Worm (Caenorhabditis elegans) whole organism, L4 larva: ENCODE data around the gene gstk-1.

ENCODE experiments used
- D1046.2 ChIP-seq: fragments of 200-800 bp; sonication (Bioruptor generic); IDR thresholded peaks from 2 replicates; pipeline ENCODE4 v1.3.6; 2022; ENCODE audit warnings: missing genetic modification characterization, missing compliant biosample characterization
- F37D6.2 ChIP-seq: sonication (generic microtip); optimal IDR thresholded peaks from 2 replicates; lab custom pipeline; 2016; ENCODE audit warnings: mild to moderate bottlenecking, missing genetic modification characterization, missing compliant biosample characterization
- Y105C5A.15 ChIP-seq: fragments of 200-800 bp; sonication (Bioruptor generic); IDR thresholded peaks from 2 replicates; pipeline ENCODE4 v1.3.6; 2022; ENCODE audit warnings: missing genetic modification characterization, missing compliant biosample characterization
- Y48G9A.11 ChIP-seq: fragments of 200-800 bp; sonication (Bioruptor generic); IDR thresholded peaks from 2 replicates; pipeline ENCODE4 v1.3.6; 2022; ENCODE audit warnings: missing genetic modification reagents, missing genetic modification characterization, missing compliant biosample characterization
- Y75B8A.6 ChIP-seq: fragments of 200-800 bp; sonication (Bioruptor generic); IDR thresholded peaks from 2 replicates; pipeline ENCODE4 v1.3.6; 2022; ENCODE audit warnings: missing genetic modification reagents, missing genetic modification characterization, missing compliant biosample characterization
- aha-1 ChIP-seq: fragments of 150-350 bp; peaks from one replicate; lab custom pipeline; 2014; ENCODE audit warnings: missing biosample characterization, missing genetic modification characterization
- aly-2 ChIP-seq: sonication (generic microtip); optimal IDR thresholded peaks from 2 replicates; lab custom pipeline; 2018; ENCODE audit warnings: missing biosample characterization, missing genetic modification characterization
- ceh-62 ChIP-seq: sonication (generic microtip); optimal IDR thresholded peaks from 2 replicates; lab custom pipeline; 2017; ENCODE audit warnings: missing biosample characterization, missing genetic modification characterization
- ceh-82 ChIP-seq: sonication (generic microtip); optimal IDR thresholded peaks from 2 replicates; lab custom pipeline; 2017; ENCODE audit warnings: missing biosample characterization, missing genetic modification characterization
- daf-12 ChIP-seq: fragments of 150-350 bp; optimal IDR thresholded peaks from 2 replicates; lab custom pipeline; 2014; ENCODE audit warnings: missing biosample characterization, missing genetic modification reagents, missing genetic modification characterization
- daf-8 ChIP-seq: fragments of 200-800 bp; sonication (Bioruptor generic); IDR thresholded peaks from 2 replicates; pipeline ENCODE4 v1.3.6; 2022; ENCODE audit warnings: missing genetic modification characterization, missing compliant biosample characterization
- dmd-6 ChIP-seq: fragments of 200-800 bp; sonication (Bioruptor generic); IDR thresholded peaks from 2 replicates; pipeline ENCODE4 v1.3.6; 2022; ENCODE audit warnings: missing genetic modification reagents, missing genetic modification characterization, missing compliant biosample characterization
- dmd-8 ChIP-seq: fragments of 200-800 bp; sonication (Bioruptor generic); IDR thresholded peaks from 2 replicates; pipeline ENCODE4 v1.3.6; 2022; ENCODE audit warnings: missing genetic modification characterization, missing compliant biosample characterization
- dmd-9 ChIP-seq: fragments of 200-800 bp; sonication (Bioruptor generic); IDR thresholded peaks from 2 replicates; pipeline ENCODE4 v1.3.6; 2022; ENCODE audit warnings: missing genetic modification reagents, missing genetic modification characterization, missing compliant biosample characterization
- dpl-1 ChIP-seq: fragments of 150-350 bp; optimal IDR thresholded peaks from 2 replicates; lab custom pipeline; 2014; ENCODE audit warnings: missing biosample characterization, missing genetic modification reagents, missing genetic modification characterization
- duxl-1 ChIP-seq: sonication (generic microtip); optimal IDR thresholded peaks from 2 replicates; lab custom pipeline; 2016; ENCODE audit warnings: mild to moderate bottlenecking, missing genetic modification characterization, moderate library complexity, missing compliant biosample characterization; ENCODE audit not compliant: poor library complexity
- egl-43 ChIP-seq: fragments of 200-800 bp; sonication (Bioruptor generic); IDR thresholded peaks from 2 replicates; pipeline ENCODE4 v1.3.6; 2022; ENCODE audit warnings: missing genetic modification reagents, missing genetic modification characterization, missing compliant biosample characterization
- fkh-10 ChIP-seq: fragments of 150-350 bp; optimal IDR thresholded peaks from 2 replicates; lab custom pipeline; 2014; ENCODE audit warnings: missing biosample characterization, missing genetic modification reagents, missing genetic modification characterization
- fos-1 ChIP-seq: fragments of 150-350 bp; optimal IDR thresholded peaks from 2 replicates; lab custom pipeline; 2014; ENCODE audit warnings: missing biosample characterization, missing genetic modification characterization
- jun-1 ChIP-seq: fragments of 150-350 bp; optimal IDR thresholded peaks from 2 replicates; lab custom pipeline; 2014; ENCODE audit warnings: missing biosample characterization, missing genetic modification reagents, missing genetic modification characterization
- lin-1 ChIP-seq: fragments of 200-800 bp; sonication (Bioruptor generic); IDR thresholded peaks from 2 replicates; pipeline ENCODE4 v1.3.6; 2022; ENCODE audit warnings: missing genetic modification reagents, missing genetic modification characterization, missing compliant biosample characterization
- lin-38 ChIP-seq: fragments of 200-800 bp; sonication (Bioruptor generic); IDR thresholded peaks from 2 replicates; pipeline ENCODE4 v1.3.6; 2022; ENCODE audit warnings: missing genetic modification reagents, missing genetic modification characterization, missing compliant biosample characterization
- lin-39 ChIP-seq: fragments of 150-350 bp; optimal IDR thresholded peaks from 2 replicates; lab custom pipeline; 2014; ENCODE audit warnings: missing biosample characterization, missing genetic modification reagents, missing genetic modification characterization
- lsy-2 ChIP-seq, 2 experiments: fragments of 150-350 bp in 1 of 2; sonication (generic microtip) in 1 of 2; optimal IDR thresholded peaks; 2 replicates each; lab custom pipeline; 2014 to 2017; ENCODE audit warnings: missing biosample characterization in 2 of 2, missing genetic modification characterization in 2 of 2
- madf-9 ChIP-seq: fragments of 200-800 bp; sonication (Bioruptor generic); conservative IDR thresholded peaks from 2 replicates; pipeline ENCODE4 v1.3.6; 2022; ENCODE audit warnings: missing genetic modification reagents, missing genetic modification characterization, missing compliant biosample characterization
- mdl-1 ChIP-seq, 2 experiments: fragments of 150-350 bp in 1 of 2; sonication (generic microtip) in 1 of 2; optimal IDR thresholded peaks; 2 replicates each; lab custom pipeline; 2014 to 2017; ENCODE audit warnings: missing biosample characterization in 2 of 2, missing genetic modification characterization in 2 of 2
- mep-1 ChIP-seq: fragments of 150-350 bp; sonication (generic microtip); optimal IDR thresholded peaks from 3 replicates; lab custom pipeline; 2014; ENCODE audit warnings: missing biosample characterization, missing genetic modification characterization
- mxl-3 ChIP-seq: fragments of 200-800 bp; sonication (Bioruptor generic); optimal IDR thresholded peaks from 2 replicates; lab custom pipeline; 2018; ENCODE audit warnings: mild to moderate bottlenecking, missing genetic modification characterization, missing compliant biosample characterization
- nhr-11 ChIP-seq: fragments of 150-350 bp; optimal IDR thresholded peaks from 2 replicates; lab custom pipeline; 2014; ENCODE audit warnings: missing biosample characterization, missing genetic modification characterization
- nhr-25 ChIP-seq: sonication (generic microtip); optimal IDR thresholded peaks from 2 replicates; lab custom pipeline; 2017; ENCODE audit warnings: missing genetic modification characterization, mild to moderate bottlenecking, missing compliant biosample characterization, antibody characterized with exemption, moderate library complexity, borderline replicate concordance; ENCODE audit not compliant: insufficient read depth
- nhr-28 ChIP-seq: fragments of 150-350 bp; optimal IDR thresholded peaks from 2 replicates; lab custom pipeline; 2014; ENCODE audit warnings: missing biosample characterization, missing genetic modification characterization
- nhr-41 ChIP-seq: fragments of 200-800 bp; sonication (Bioruptor generic); IDR thresholded peaks from 2 replicates; pipeline ENCODE4 v1.3.6; 2022; ENCODE audit warnings: missing genetic modification reagents, missing genetic modification characterization, missing compliant biosample characterization
- nhr-42 ChIP-seq: fragments of 200-800 bp; sonication (Bioruptor generic); IDR thresholded peaks from 2 replicates; pipeline ENCODE4 v1.3.6; 2022; ENCODE audit warnings: missing genetic modification characterization, missing compliant biosample characterization
- nhr-6 ChIP-seq: fragments of 150-350 bp; optimal IDR thresholded peaks from 2 replicates; lab custom pipeline; 2014; ENCODE audit warnings: missing biosample characterization, missing genetic modification characterization
- skn-1 ChIP-seq: fragments of 150-350 bp; optimal IDR thresholded peaks from 2 replicates; lab custom pipeline; 2014; ENCODE audit warnings: missing biosample characterization, missing genetic modification characterization
- snpc-1.2 ChIP-seq: fragments of 200-800 bp; sonication (Bioruptor generic); IDR thresholded peaks from 2 replicates; pipeline ENCODE4 v1.3.6; 2022; ENCODE audit warnings: missing genetic modification reagents, missing genetic modification characterization, missing compliant biosample characterization
- unc-39 ChIP-seq: sonication (generic microtip); optimal IDR thresholded peaks from 2 replicates; lab custom pipeline; 2017; ENCODE audit warnings: missing biosample characterization, missing genetic modification characterization
- unc-62 ChIP-seq, 3 experiments: fragments of 150-350 bp in 1 of 3; sonication (generic microtip); optimal IDR thresholded peaks in 2 of 3; peaks in 1 of 3; 1 replicate in 1 of 3; 2 replicates in 2 of 3; lab custom pipeline; 2014 to 2017; ENCODE audit warnings: missing biosample characterization in 3 of 3, missing genetic modification characterization in 3 of 3, missing genetic modification reagents in 3 of 3, missing genotype in 1 of 3
- vab-7 ChIP-seq: fragments of 200-800 bp; sonication (Bioruptor generic); IDR thresholded peaks from 2 replicates; pipeline ENCODE4 v1.3.6; 2022; ENCODE audit warnings: missing genetic modification reagents, missing genetic modification characterization, missing compliant biosample characterization
- zfp-2 ChIP-seq: sonication (generic microtip); optimal IDR thresholded peaks from 2 replicates; lab custom pipeline; 2016; ENCODE audit warnings: mild to moderate bottlenecking, missing genetic modification characterization, missing compliant biosample characterization
- zip-2 ChIP-seq: fragments of 150-350 bp; optimal IDR thresholded peaks from 2 replicates; lab custom pipeline; 2014; ENCODE audit warnings: missing biosample characterization, missing genetic modification characterization

gstk-1 gene

ce11 chrII:9668959-9669358 is 12.5 kb downstream of the gstk-1 start, which contains the start of gene taf-8 (continued):
- peak in 1 of 2 experiments; percentile 59 for TF ChIP-seq unc-62 (GFP tag; optimal IDR thresholded peaks at IDR 0.05 in 1 of 2; lab: Kevin White, UChicago)
- TF ChIP-seq unc-62 (tag; optimal IDR thresholded peaks at IDR 0.05; lab: Kevin White, UChicago), result no peak
- no peak for TF ChIP-seq nhr-41 (GFP tag; lab: Robert Waterston, UW)
- TF ChIP-seq fkh-10 (GFP tag; lab: Kevin White, UChicago), result peak; percentile 26
- TF ChIP-seq Y48G9A.11, result peak; percentile 98
- no peak for TF ChIP-seq fos-1 (tag; lab: Kevin White, UChicago)
- TF ChIP-seq vab-7 (GFP tag; lab: Robert Waterston, UW), result no peak
- no peak for TF ChIP-seq duxl-1 (tag; lab: Kevin White, UChicago)
- TF ChIP-seq nhr-25 (tag; lab: Kevin White, UChicago), result no peak
- no peak for TF ChIP-seq Y105C5A.15 (GFP tag; lab: Robert Waterston, UW)
- TF ChIP-seq nhr-42 (GFP tag; lab: Robert Waterston, UW), result no peak
- no peak for TF ChIP-seq D1046.2 (GFP tag; lab: Robert Waterston, UW)
- TF ChIP-seq dpl-1 (GFP tag; lab: Kevin White, UChicago), result peak; percentile 66
- TF ChIP-seq nhr-28, result peak; percentile 9
- no peak for TF ChIP-seq zip-2
- peak; percentile 21 for TF ChIP-seq nhr-11 (tag; lab: Kevin White, UChicago)
- no peak for TF ChIP-seq lin-38 (GFP tag; lab: Robert Waterston, UW)
- TF ChIP-seq daf-8 (GFP tag; lab: Robert Waterston, UW), result no peak
- TF ChIP-seq dmd-9 (GFP tag; lab: Robert Waterston, UW), result no peak
- TF ChIP-seq unc-39 (tag; lab: Kevin White, UChicago), result no peak
- no peak for TF ChIP-seq skn-1
- no peak for TF ChIP-seq dmd-6
- TF ChIP-seq aha-1 (tag; lab: Kevin White, UChicago), result peak; percentile 78
- no peak for TF ChIP-seq dmd-8 (GFP tag; lab: Robert Waterston, UW)
- TF ChIP-seq ceh-82, result no peak
- TF ChIP-seq lin-1 (GFP tag; lab: Robert Waterston, UW), result no peak
- TF ChIP-seq egl-43, result no peak
- TF ChIP-seq lsy-2 (tag; optimal IDR thresholded peaks at IDR 0.05; lab: Kevin White, UChicago), result peak in 1 of 2 experiments; percentile 82

- TF ChIP-seq ceh-62 (tag; lab: Kevin White, UChicago), result no peak
- TF ChIP-seq daf-12 (tag; lab: Kevin White, UChicago), result no peak
- no peak for TF ChIP-seq madf-9
- no peak for TF ChIP-seq mdl-1 (tag; optimal IDR thresholded peaks at IDR 0.05; lab: Kevin White, UChicago)
- no peak for TF ChIP-seq nhr-6 (tag; lab: Kevin White, UChicago)
- no peak for TF ChIP-seq Y75B8A.6
- TF ChIP-seq mep-1, result no peak
- TF ChIP-seq zfp-2, result no peak
- no peak for TF ChIP-seq snpc-1.2 (GFP tag; lab: Robert Waterston, UW)
- TF ChIP-seq aly-2, result no peak
- TF ChIP-seq jun-1, result no peak
- TF ChIP-seq lin-39 (tag; lab: Kevin White, UChicago), result no peak
Measured at ce11 chrII:9671308-9671707, 14.8 kb downstream of the gstk-1 start, which contains the start of gene ZK1320.7. ZK1320.7 (plus strand) TSS chrII:9671608.

- TF ChIP-seq F37D6.2 (tag; lab: Kevin White, UChicago) (no peak), duxl-1 (tag; lab: Kevin White, UChicago) (no peak), dmd-8 (GFP tag; lab: Robert Waterston, UW) (no peak), zip-2 (no peak), mxl-3 (GFP tag; lab: Kevin White, UChicago) (no peak)
Measured at ce11 chrII:9674678-9675077, 18.2 kb downstream of the gstk-1 start, which contains the start of gene arc-1. arc-1 (plus strand) TSS chrII:9674978.
